Worm (Caenorhabditis elegans) whole organism, mixed stage, embryonic: Measurements from ENCODE around the gene del-6.

Experiments used
- cnd-1 ChIP-seq: fragments of 200-800 bp; sonication (Bioruptor generic); optimal IDR thresholded peaks from 2 replicates; lab custom pipeline; 2018; ENCODE audit warnings: mild to moderate bottlenecking, missing genetic modification characterization, missing compliant biosample characterization
- elt-1 ChIP-seq: sonication (generic microtip); optimal IDR thresholded peaks from 2 replicates; lab custom pipeline; 2017; ENCODE audit warnings: missing genetic modification characterization, mild to moderate bottlenecking, missing compliant biosample characterization, antibody characterized with exemption, moderate library complexity, borderline replicate concordance; ENCODE audit not compliant: insufficient read depth
- ham-2 ChIP-seq: fragments of 200-800 bp; sonication (Bioruptor generic); optimal IDR thresholded peaks from 2 replicates; lab custom pipeline; 2018; ENCODE audit warnings: mild to moderate bottlenecking, missing genetic modification characterization, missing compliant biosample characterization
- lin-32 ChIP-seq: fragments of 200-800 bp; sonication (Bioruptor generic); optimal IDR thresholded peaks from 2 replicates; lab custom pipeline; 2018; ENCODE audit warnings: mild to moderate bottlenecking, missing genetic modification characterization, missing compliant biosample characterization
- nhr-237 ChIP-seq: fragments of 150-350 bp; optimal IDR thresholded peaks from 2 replicates; lab custom pipeline; 2014; ENCODE audit warnings: missing biosample characterization, missing genetic modification characterization
- nhr-28 ChIP-seq: fragments of 150-350 bp; optimal IDR thresholded peaks from 2 replicates; lab custom pipeline; 2014; ENCODE audit warnings: missing biosample characterization, missing genetic modification characterization

DNA sequence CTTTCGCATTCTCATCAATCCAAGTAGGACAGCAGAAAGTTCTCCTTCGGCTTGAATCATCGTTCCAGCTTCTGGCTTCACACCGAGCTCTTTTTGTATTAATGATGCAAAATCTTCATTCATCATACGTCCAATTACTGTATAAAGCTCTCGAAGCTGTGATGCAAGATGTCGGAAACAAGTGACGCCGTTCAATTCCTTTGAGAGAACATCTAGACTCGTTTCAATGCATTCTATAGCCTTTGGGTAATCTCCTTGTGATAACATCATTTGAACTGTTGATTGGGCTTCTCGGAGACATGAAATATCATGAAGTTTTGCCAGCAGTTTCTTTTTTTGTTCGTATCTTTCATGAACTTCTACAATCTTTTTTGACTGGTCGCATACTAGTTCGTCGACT lies 4.2 kb upstream of the del-6 start:
- TF ChIP-seq elt-1 (no peak), nhr-28 (tag; lab: Kevin White, UChicago) (no peak), cnd-1 (tag; lab: Kevin White, UChicago) (no peak), nhr-237 (tag; lab: Kevin White, UChicago) (no peak), ham-2 (GFP tag; lab: Kevin White, UChicago) (no peak), lin-32 (GFP tag; lab: Kevin White, UChicago) (no peak)
